Worm (Caenorhabditis elegans) whole organism, late embryonic: Measurements from ENCODE around the gene F10E9.4.
"Not testable (repeated sequence)": the region's sequence is repeated elsewhere in the genome, so short reads cannot be mapped to it uniquely, and the experiment has no call there.

Experiments
- C08G9.2 ChIP-seq: sonication (generic microtip); optimal IDR thresholded peaks from 2 replicates; lab custom pipeline; 2016; ENCODE audit warnings: mild to moderate bottlenecking, missing genetic modification characterization, moderate library complexity, missing compliant biosample characterization
- C38D4.7 ChIP-seq: fragments of 200-800 bp; sonication (Bioruptor generic); optimal IDR thresholded peaks from 2 replicates; lab custom pipeline; 2018; ENCODE audit warnings: mild to moderate bottlenecking, missing genetic modification characterization, moderate library complexity, missing compliant biosample characterization
- K02D7.2 ChIP-seq: sonication (generic microtip); optimal IDR thresholded peaks from 2 replicates; lab custom pipeline; 2017; ENCODE audit warnings: mild to moderate bottlenecking, missing genetic modification characterization, missing compliant biosample characterization
- ahr-1 ChIP-seq: sonication (generic microtip); optimal IDR thresholded peaks from 2 replicates; lab custom pipeline; 2016; ENCODE audit warnings: missing genetic modification characterization, missing compliant biosample characterization
- ceh-14 ChIP-seq: sonication (generic microtip); optimal IDR thresholded peaks from 2 replicates; lab custom pipeline; 2016; ENCODE audit warnings: missing genotype, missing genetic modification characterization, missing compliant biosample characterization
- ceh-18 ChIP-seq: sonication (generic microtip); optimal IDR thresholded peaks from 2 replicates; lab custom pipeline; 2016; ENCODE audit warnings: missing genetic modification characterization, missing compliant biosample characterization
- ceh-24 ChIP-seq: sonication (generic microtip); optimal IDR thresholded peaks from 2 replicates; lab custom pipeline; 2016; ENCODE audit warnings: mild to moderate bottlenecking, missing genetic modification characterization, missing compliant biosample characterization
- ceh-31 ChIP-seq: sonication (generic microtip); optimal IDR thresholded peaks from 2 replicates; lab custom pipeline; 2016; ENCODE audit warnings: missing genetic modification characterization, missing compliant biosample characterization
- ceh-34 ChIP-seq: sonication (generic microtip); optimal IDR thresholded peaks from 2 replicates; lab custom pipeline; 2016; ENCODE audit warnings: mild to moderate bottlenecking, missing genetic modification characterization, missing compliant biosample characterization
- ceh-6 ChIP-seq: fragments of 200-800 bp; sonication (Bioruptor generic); optimal IDR thresholded peaks from 2 replicates; lab custom pipeline; 2018; ENCODE audit warnings: mild to moderate bottlenecking, missing genetic modification characterization, missing compliant biosample characterization
- ceh-9 ChIP-seq: sonication (generic microtip); optimal IDR thresholded peaks from 2 replicates; lab custom pipeline; 2016; ENCODE audit warnings: mild to moderate bottlenecking, missing genetic modification characterization, inconsistent platforms, missing compliant biosample characterization
- dve-1 ChIP-seq: sonication (generic microtip); optimal IDR thresholded peaks from 2 replicates; lab custom pipeline; 2017; ENCODE audit warnings: antibody characterized with exemption, mild to moderate bottlenecking, missing genetic modification characterization, missing compliant biosample characterization
- elt-2 ChIP-seq: sonication (generic microtip); optimal IDR thresholded peaks from 2 replicates; lab custom pipeline; 2016; ENCODE audit warnings: missing genetic modification reagents, missing genetic modification characterization, missing compliant biosample characterization
- hlh-30 ChIP-seq: sonication (generic microtip); optimal IDR thresholded peaks from 2 replicates; lab custom pipeline; 2017; ENCODE audit warnings: antibody characterized with exemption, missing genetic modification characterization, missing compliant biosample characterization; ENCODE audit not compliant: insufficient read depth
- hlh-8 ChIP-seq: sonication (generic microtip); optimal IDR thresholded peaks from 2 replicates; lab custom pipeline; 2016; ENCODE audit warnings: missing genotype, missing genetic modification characterization, missing compliant biosample characterization
- lim-6 ChIP-seq: sonication (generic microtip); optimal IDR thresholded peaks from 2 replicates; lab custom pipeline; 2016; ENCODE audit warnings: missing genetic modification characterization, missing compliant biosample characterization
- mec-3 ChIP-seq: sonication (generic microtip); optimal IDR thresholded peaks from 2 replicates; lab custom pipeline; 2016; ENCODE audit warnings: borderline replicate concordance, missing genetic modification characterization, missing compliant biosample characterization
- nfya-1 ChIP-seq: sonication (generic microtip); optimal IDR thresholded peaks from 2 replicates; lab custom pipeline; 2017; ENCODE audit warnings: missing genetic modification characterization, mild to moderate bottlenecking, missing compliant biosample characterization, antibody characterized with exemption, moderate library complexity
- nhr-11 ChIP-seq: fragments of 150-350 bp; optimal IDR thresholded peaks from 2 replicates; lab custom pipeline; 2014; ENCODE audit warnings: missing biosample characterization, missing genetic modification characterization
- npax-4 ChIP-seq: sonication (generic microtip); optimal IDR thresholded peaks from 2 replicates; lab custom pipeline; 2016; ENCODE audit warnings: missing genetic modification characterization, missing compliant biosample characterization
- pat-9 ChIP-seq: fragments of 200-800 bp; sonication (Bioruptor generic); optimal IDR thresholded peaks from 2 replicates; lab custom pipeline; 2018; ENCODE audit warnings: mild to moderate bottlenecking, missing genetic modification characterization, moderate library complexity, missing compliant biosample characterization
- pax-1 ChIP-seq: fragments of 150-350 bp; optimal IDR thresholded peaks from 2 replicates; lab custom pipeline; 2014; ENCODE audit warnings: missing biosample characterization, missing genetic modification characterization
- ref-2 ChIP-seq: sonication (generic microtip); optimal IDR thresholded peaks from 2 replicates; lab custom pipeline; 2016; ENCODE audit warnings: missing genetic modification characterization, missing compliant biosample characterization
- unc-42 ChIP-seq: sonication (generic microtip); optimal IDR thresholded peaks from 2 replicates; lab custom pipeline; 2016; ENCODE audit warnings: missing genotype, missing genetic modification characterization, missing compliant biosample characterization
- unc-86 ChIP-seq: sonication (generic microtip); optimal IDR thresholded peaks from 2 replicates; lab custom pipeline; 2016; ENCODE audit warnings: missing genetic modification characterization, missing compliant biosample characterization

Gene F10E9.4

DNA sequence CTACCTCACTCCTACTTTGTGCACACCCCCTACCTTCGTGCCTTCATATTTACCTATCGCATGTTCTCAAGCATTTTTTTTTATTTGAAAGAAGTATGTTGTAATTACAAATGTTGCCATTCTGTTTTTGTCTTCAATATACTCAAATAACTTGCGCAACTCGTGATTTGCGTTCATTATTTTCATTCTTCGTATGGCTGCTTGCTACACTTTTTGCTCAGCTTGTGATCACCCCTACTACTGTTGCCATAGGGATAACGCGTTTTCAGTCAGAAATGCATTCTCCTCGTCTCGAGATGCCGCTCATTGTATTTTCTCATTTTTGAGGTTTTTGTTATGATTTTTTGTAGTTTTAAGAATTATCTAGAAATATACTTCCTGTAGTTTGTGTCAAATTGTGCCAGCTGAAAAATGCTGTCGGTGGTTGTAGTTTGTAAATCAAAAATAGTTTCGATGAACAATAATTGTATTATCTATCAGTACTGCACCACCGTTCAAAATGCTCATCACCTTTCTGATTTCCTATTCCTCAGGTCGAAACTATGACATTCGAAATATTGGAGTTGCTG lies 14.4 kb downstream of the F10E9.4 start, which contains the start of gene F10E9.1:
Gene F10E9.1 (plus strand): TSS at position 519 of the 569 bp plus-strand sequence.
- TF ChIP-seq ahr-1 = no peak
- no peak for TF ChIP-seq unc-86 (tag; lab: Kevin White, UChicago)
- no peak for TF ChIP-seq K02D7.2
- TF ChIP-seq mec-3 = no peak
- no peak for TF ChIP-seq ceh-9 (tag; lab: Kevin White, UChicago)
- TF ChIP-seq ceh-18 = no peak
- no peak for TF ChIP-seq C38D4.7 (GFP tag; lab: Kevin White, UChicago)
- no peak for TF ChIP-seq nhr-11 (tag; lab: Kevin White, UChicago)
- TF ChIP-seq dve-1 (tag; lab: Kevin White, UChicago) = no peak
- TF ChIP-seq ceh-6 (GFP tag; lab: Kevin White, UChicago) = no peak
- TF ChIP-seq pax-1 (tag; lab: Kevin White, UChicago) = no peak
- no peak for TF ChIP-seq ceh-24 (tag; lab: Kevin White, UChicago)
- TF ChIP-seq lim-6 (tag; lab: Kevin White, UChicago) = no peak
- no peak for TF ChIP-seq pat-9 (tag; lab: Kevin White, UChicago)
- no peak for TF ChIP-seq C08G9.2

ce11 chrIII:8324412-8324811 lies 16.1 kb downstream of the F10E9.4 start, which contains the start of gene F10E9.12:
Gene F10E9.12, plus strand, starts transcription at chrIII:8324542.
- no peak for TF ChIP-seq ceh-31 (tag; lab: Kevin White, UChicago)
- TF ChIP-seq mec-3 = no peak

- TF ChIP-seq ceh-14 (tag; lab: Kevin White, UChicago) (no peak), unc-86 (tag; lab: Kevin White, UChicago) (no peak)
- TF ChIP-seq, all 69 proteins: peak for 0
These were observed 17.5 kb downstream of the F10E9.4 start, which contains the start of gene ZC262.13 for ce11 chrIII:8325574-8326513. Gene ZC262.13, plus strand, starts transcription at chrIII:8326214.

DNA sequence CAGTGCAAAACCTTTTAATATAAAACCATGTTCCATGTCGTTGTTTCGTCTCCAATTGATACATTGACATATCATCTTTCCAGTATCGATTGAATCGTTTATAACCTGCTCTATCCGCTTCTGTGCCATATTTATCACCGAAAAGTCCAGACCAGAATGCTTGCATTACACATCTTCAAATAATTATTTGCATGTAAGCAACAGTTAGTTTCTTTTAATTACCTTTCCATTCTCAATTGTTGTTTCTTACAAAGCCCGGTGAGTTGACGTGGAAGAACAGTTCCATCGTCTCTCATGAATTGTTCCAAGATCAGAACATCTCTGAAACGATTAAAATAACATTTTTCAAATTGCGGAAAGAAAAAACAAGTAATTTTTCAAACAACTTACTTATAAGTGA lies 22.9 kb downstream of the F10E9.4 start, which contains the start of gene iglr-2:
Gene iglr-2 (minus strand): TSS at position 101 of the 400 bp plus-strand sequence.
- TF ChIP-seq pax-1 (tag; lab: Kevin White, UChicago) (no peak), unc-42 (no peak)

DNA sequence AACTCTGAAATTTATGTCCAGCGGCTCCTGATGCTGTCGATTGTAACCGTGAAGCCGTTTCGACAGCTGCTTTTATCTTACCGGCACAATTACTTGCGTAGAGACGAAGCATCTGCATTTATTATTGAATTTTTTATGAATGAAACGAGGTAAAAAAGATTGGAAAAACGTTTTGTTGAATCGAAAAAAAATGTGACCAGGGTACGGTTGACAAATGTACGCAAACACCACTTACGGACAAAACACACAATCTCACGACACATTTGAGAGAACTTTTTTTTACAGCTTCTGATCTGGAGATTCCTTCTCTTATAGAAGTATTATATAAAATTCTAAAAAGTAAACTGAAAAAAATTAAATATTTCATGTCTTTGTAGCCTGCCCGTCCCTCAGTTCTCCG lies 23.4 kb downstream of the F10E9.4 start, which contains the start of the genes mrps-18A and ZC262.2:
Gene mrps-18A (minus strand): TSS at position 141 of the 400 bp plus-strand sequence.
Gene ZC262.2 (plus strand): TSS at position 284 of the 400 bp plus-strand sequence.
- TF ChIP-seq ceh-34 (no peak), nfya-1 (tag; lab: Kevin White, UChicago) (peak; percentile 9), ceh-18 (no peak), hlh-30 (tag; lab: Kevin White, UChicago) (peak; percentile 62)

ce11 chrIII:8334432-8334831 lies 26.1 kb downstream of the F10E9.4 start, which contains the start of gene ZC262.4:
Gene ZC262.4, minus strand, starts transcription at chrIII:8334532.
- no peak for TF ChIP-seq ceh-6 (GFP tag; lab: Kevin White, UChicago)
- TF ChIP-seq nhr-11 (tag; lab: Kevin White, UChicago) = no peak
- no peak for TF ChIP-seq ceh-24 (tag; lab: Kevin White, UChicago)
- TF ChIP-seq ref-2 = no peak
- no peak for TF ChIP-seq lim-6 (tag; lab: Kevin White, UChicago)
- TF ChIP-seq hlh-8 (tag; lab: Kevin White, UChicago) = no peak
- no peak for TF ChIP-seq elt-2

DNA sequence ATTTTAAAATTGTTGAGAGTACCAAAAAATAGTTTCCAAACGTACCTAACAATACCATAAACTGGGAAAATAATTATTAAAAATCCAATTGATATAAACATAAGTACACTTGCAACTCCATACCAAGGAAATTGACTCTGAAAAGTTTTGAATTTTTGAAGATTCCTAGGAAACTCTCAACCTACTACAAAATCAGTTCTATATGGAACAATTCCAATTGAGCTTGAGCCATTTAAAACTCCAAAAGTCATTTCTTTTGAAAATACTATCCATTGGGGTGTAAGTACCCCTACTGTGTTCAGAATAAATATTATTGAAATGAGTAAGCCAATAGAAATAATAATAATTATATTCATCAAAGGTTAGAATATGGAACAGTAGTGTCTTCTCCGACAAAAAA lies 31.0 kb downstream of the F10E9.4 start, which contains the start of gene clc-28:
Gene clc-28 (minus strand): TSS at position 101 of the 400 bp plus-strand sequence.
- TF ChIP-seq ref-2; ceh-9 (tag; lab: Kevin White, UChicago); npax-4 (tag; lab: Kevin White, UChicago): not testable (repeated sequence)
